Fruit fly (Drosophila melanogaster) whole organism, embryonic: ENCODE data around the gene CG9044.

ENCODE experiments used
- BEAF-32 ChIP-seq: fragments of 200-800 bp; sonication (Bioruptor generic); optimal IDR thresholded peaks from 3 replicates; lab custom pipeline; 2017; ENCODE audit warnings: missing biosample characterization, missing genetic modification characterization, mild to moderate bottlenecking, moderate library complexity, missing genetic modification reagents
- Bdp1 ChIP-seq: fragments of 200-800 bp; sonication (Bioruptor generic); optimal IDR thresholded peaks from 3 replicates; lab custom pipeline; 2016; ENCODE audit warnings: missing biosample characterization, missing genetic modification characterization
- CG10462 ChIP-seq: fragments of 200-800 bp; sonication (Bioruptor generic); optimal IDR thresholded peaks from 2 replicates; lab custom pipeline; 2016; ENCODE audit warnings: missing biosample characterization, missing genetic modification characterization
- CG10959 ChIP-seq: fragments of 200-800 bp; sonication (Bioruptor generic); IDR thresholded peaks from 2 replicates; pipeline ENCODE4 v1.3.6; 2022; ENCODE audit warnings: missing biosample characterization, missing genetic modification characterization
- CG11085 ChIP-seq: fragments of 200-800 bp; sonication (Bioruptor generic); IDR thresholded peaks from 2 replicates; pipeline ENCODE4 v1.3.6; 2022; ENCODE audit warnings: missing biosample characterization, missing genetic modification characterization
- CG12071 ChIP-seq: fragments of 200-800 bp; sonication (Bioruptor generic); optimal IDR thresholded peaks from 3 replicates; lab custom pipeline; 2018; ENCODE audit warnings: missing biosample characterization, mild to moderate bottlenecking, missing genetic modification characterization
- CG12769 ChIP-seq: fragments of 200-800 bp; sonication (Bioruptor generic); optimal IDR thresholded peaks from 2 replicates; lab custom pipeline; 2019; ENCODE audit warnings: missing biosample characterization, mild to moderate bottlenecking, missing genetic modification characterization, moderate library complexity
- CG31441 ChIP-seq: fragments of 200-800 bp; sonication (Bioruptor generic); IDR thresholded peaks from 2 replicates; pipeline ENCODE4 v1.3.6; 2022; ENCODE audit warnings: missing biosample characterization, missing genetic modification characterization
- CG3726 ChIP-seq: fragments of 200-800 bp; sonication (Bioruptor generic); IDR thresholded peaks from 3 replicates; pipeline ENCODE4, ENCODE4 v1.3.6; 2022; ENCODE audit warnings: missing biosample characterization, missing genetic modification characterization
- CG3995 ChIP-seq: fragments of 200-800 bp; sonication (Bioruptor generic); optimal IDR thresholded peaks from 3 replicates; lab custom pipeline; 2016; ENCODE audit warnings: missing biosample characterization, missing genetic modification characterization
- CG4404 ChIP-seq: fragments of 200-800 bp; sonication (Bioruptor generic); IDR thresholded peaks from 2 replicates; pipeline ENCODE4 v1.3.6; 2022; ENCODE audit warnings: missing biosample characterization, missing genetic modification characterization
- CG6689 ChIP-seq: fragments of 200-800 bp; sonication (Bioruptor generic); IDR thresholded peaks from 2 replicates; pipeline ENCODE4 v1.3.6; 2022; ENCODE audit warnings: missing biosample characterization, missing genetic modification characterization
- CG7372 ChIP-seq: fragments of 200-800 bp; sonication (Bioruptor generic); IDR thresholded peaks from 2 replicates; pipeline ENCODE4 v1.3.6; 2022; ENCODE audit warnings: missing biosample characterization, missing genetic modification characterization
- CG8478 ChIP-seq: fragments of >200 bp; optimal IDR thresholded peaks from 2 replicates; lab custom pipeline; 2018
- CG9727 ChIP-seq: fragments of 200-800 bp; sonication (Bioruptor generic); optimal IDR thresholded peaks from 3 replicates; lab custom pipeline; 2017; ENCODE audit warnings: missing biosample characterization, mild to moderate bottlenecking, missing genetic modification characterization
- CHES-1-like ChIP-seq: fragments of 200-800 bp; sonication (Bioruptor generic); optimal IDR thresholded peaks from 2 replicates; lab custom pipeline; 2016; ENCODE audit warnings: missing biosample characterization, missing genetic modification characterization
- Dek ChIP-seq: fragments of 200-800 bp; sonication (Bioruptor generic); optimal IDR thresholded peaks from 3 replicates; lab custom pipeline; 2019; ENCODE audit warnings: missing biosample characterization, mild to moderate bottlenecking, missing genetic modification characterization, moderate library complexity
- Dll ChIP-seq: fragments of 200-800 bp; sonication (Bioruptor generic); IDR thresholded peaks from 4 replicates; pipeline ENCODE4 v1.3.6; 2022; ENCODE audit warnings: missing biosample characterization, missing genetic modification characterization; ENCODE audit not compliant: partially characterized antibody
- Drgx ChIP-seq: fragments of 200-800 bp; sonication (Bioruptor generic); IDR thresholded peaks from 2 replicates; pipeline ENCODE4 v1.3.6; 2022; ENCODE audit warnings: missing biosample characterization, missing genetic modification characterization
- HmgD ChIP-seq: fragments of 200-800 bp; sonication (Bioruptor generic); optimal IDR thresholded peaks from 3 replicates; lab custom pipeline; 2016; ENCODE audit warnings: missing biosample characterization, missing genetic modification characterization
- Jarid2 ChIP-seq: fragments of 200-800 bp; sonication (Bioruptor generic); optimal IDR thresholded peaks from 3 replicates; lab custom pipeline; 2017; ENCODE audit warnings: mild to moderate bottlenecking, missing biosample characterization, missing genetic modification reagents, missing genetic modification characterization
- MESR4 ChIP-seq: fragments of 200-800 bp; sonication (Bioruptor generic); optimal IDR thresholded peaks from 2 replicates; lab custom pipeline; 2018; ENCODE audit warnings: missing biosample characterization, mild to moderate bottlenecking, missing genetic modification characterization, moderate library complexity
- MTF-1 ChIP-seq: fragments of 200-800 bp; sonication (Bioruptor generic); optimal IDR thresholded peaks from 2 replicates; lab custom pipeline; 2018; ENCODE audit warnings: missing biosample characterization, mild to moderate bottlenecking, missing genetic modification characterization, borderline replicate concordance
- Med ChIP-seq: fragments of 200-800 bp; sonication (Bioruptor generic); peaks from one replicate; lab custom pipeline; 2016; ENCODE audit warnings: missing biosample characterization, missing genetic modification characterization, mild to moderate bottlenecking, inconsistent platforms, moderate library complexity
- NK7.1 ChIP-seq: fragments of 200-800 bp; sonication (Bioruptor generic); optimal IDR thresholded peaks from 3 replicates; lab custom pipeline; 2016; ENCODE audit warnings: missing biosample characterization, missing genetic modification characterization
- Oaz ChIP-seq: fragments of 200-800 bp; sonication (Bioruptor generic); IDR thresholded peaks from 2 replicates; pipeline ENCODE4 v1.3.6; 2022; ENCODE audit warnings: missing biosample characterization, missing genetic modification characterization
- Sry-β ChIP-seq: fragments of 200-800 bp; sonication (Bioruptor generic); optimal IDR thresholded peaks from 2 replicates; lab custom pipeline; 2018; ENCODE audit warnings: missing biosample characterization, mild to moderate bottlenecking, missing genetic modification characterization, moderate library complexity
- ac ChIP-seq: fragments of 200-800 bp; sonication (Bioruptor generic); optimal IDR thresholded peaks from 3 replicates; lab custom pipeline; 2017; ENCODE audit warnings: missing biosample characterization, mild to moderate bottlenecking, missing genetic modification characterization
- cato ChIP-seq: fragments of 200-800 bp; sonication (Bioruptor generic); optimal IDR thresholded peaks from 2 replicates; lab custom pipeline; 2016; ENCODE audit warnings: missing biosample characterization, missing genetic modification characterization, borderline replicate concordance
- crp ChIP-seq, 2 experiments: fragments of 200-800 bp; sonication (Bioruptor generic); optimal IDR thresholded peaks; 2 replicates in 1 of 2; 3 replicates in 1 of 2; lab custom pipeline; 2017; ENCODE audit warnings: missing biosample characterization in 2 of 2, missing genetic modification characterization in 2 of 2, mild to moderate bottlenecking in 1 of 2, moderate library complexity in 1 of 2
- gsb ChIP-seq: fragments of 200-800 bp; sonication (Bioruptor generic); IDR thresholded peaks from 2 replicates; pipeline ENCODE4 v1.3.6; 2022; ENCODE audit warnings: missing biosample characterization, missing genetic modification characterization
- hkb ChIP-seq, 2 experiments: fragments of 200-800 bp in 1 of 2; fragments of >200 bp in 1 of 2; sonication (Bioruptor generic) in 1 of 2; IDR thresholded peaks in 1 of 2; optimal IDR thresholded peaks in 1 of 2; 2 replicates each; pipeline versions ENCODE4 v1.3.6 to Lab custom; 2017 to 2022; ENCODE audit warnings: missing biosample characterization in 1 of 2, missing genetic modification characterization in 1 of 2
- ken ChIP-seq: fragments of 200-800 bp; sonication (Bioruptor generic); IDR thresholded peaks from 3 replicates; pipeline ENCODE4 v1.3.6; 2022; ENCODE audit warnings: missing biosample characterization, missing genetic modification characterization
- lola ChIP-seq, 3 experiments: fragments of >200 bp in 2 of 3; fragments of 200-800 bp in 1 of 3; sonication (Bioruptor generic) in 1 of 3; optimal IDR thresholded peaks; 2 replicates each; lab custom pipeline; 2017 to 2019; ENCODE audit warnings: missing biosample characterization in 3 of 3, missing genetic modification characterization in 3 of 3, mild to moderate bottlenecking in 1 of 3, moderate library complexity in 1 of 3
- maf-S ChIP-seq: fragments of 200-800 bp; sonication (Bioruptor generic); optimal IDR thresholded peaks from 2 replicates; lab custom pipeline; 2016; ENCODE audit warnings: missing biosample characterization, missing genetic modification characterization
- nmo ChIP-seq: fragments of 200-800 bp; sonication (Bioruptor generic); optimal IDR thresholded peaks from 2 replicates; lab custom pipeline; 2018; ENCODE audit warnings: missing biosample characterization, mild to moderate bottlenecking, missing genetic modification characterization, moderate library complexity
- nom ChIP-seq: fragments of 200-800 bp; sonication (Bioruptor generic); optimal IDR thresholded peaks from 2 replicates; lab custom pipeline; 2017; ENCODE audit warnings: missing biosample characterization, missing genetic modification characterization, mild to moderate bottlenecking, moderate library complexity, missing genetic modification reagents
- pan ChIP-seq, 4 experiments: fragments of >200 bp in 3 of 4; fragments of 200-800 bp in 1 of 4; sonication (Bioruptor generic) in 1 of 4; optimal IDR thresholded peaks in 3 of 4; IDR thresholded peaks in 1 of 4; 2 replicates each; pipeline versions ENCODE4 v1.3.6 to Lab custom; 2017 to 2022; ENCODE audit warnings: missing biosample characterization in 2 of 4, missing genetic modification characterization in 2 of 4, mixed read lengths in 1 of 4
- repo ChIP-seq: fragments of 200-800 bp; sonication (Bioruptor generic); optimal IDR thresholded peaks from 2 replicates; lab custom pipeline; 2016; ENCODE audit warnings: missing biosample characterization, missing genetic modification characterization
- sd ChIP-seq: fragments of 200-800 bp; sonication (Bioruptor generic); optimal IDR thresholded peaks from 3 replicates; lab custom pipeline; 2018; ENCODE audit warnings: missing biosample characterization, mild to moderate bottlenecking, missing genetic modification characterization, moderate library complexity
- sug ChIP-seq: fragments of 200-800 bp; optimal IDR thresholded peaks from 2 replicates; lab custom pipeline; 2019; ENCODE audit warnings: missing biosample characterization, mild to moderate bottlenecking, missing genetic modification characterization, moderate library complexity
- tap ChIP-seq: fragments of 200-800 bp; optimal IDR thresholded peaks from 3 replicates; lab custom pipeline; 2019; ENCODE audit warnings: missing biosample characterization, mild to moderate bottlenecking, missing genetic modification characterization, moderate library complexity
- unc-4 ChIP-seq: fragments of 200-800 bp; sonication (Bioruptor generic); IDR thresholded peaks from 2 replicates; pipeline ENCODE4 v1.3.6; 2022; ENCODE audit warnings: missing biosample characterization, missing genetic modification characterization; ENCODE audit not compliant: partially characterized antibody
- vnd ChIP-seq: fragments of 200-800 bp; sonication (Bioruptor generic); IDR thresholded peaks from 3 replicates; pipeline ENCODE4 v1.3.6; 2022; ENCODE audit warnings: missing biosample characterization, missing genetic modification characterization; ENCODE audit not compliant: partially characterized antibody
- wek ChIP-seq: fragments of 200-800 bp; sonication (Bioruptor generic); optimal IDR thresholded peaks from 3 replicates; lab custom pipeline; 2018; ENCODE audit warnings: missing biosample characterization, mild to moderate bottlenecking, missing genetic modification characterization, moderate library complexity
- yki ChIP-seq: fragments of >200 bp; optimal IDR thresholded peaks from 3 replicates; lab custom pipeline; 2018
- zfh1 ChIP-seq: fragments of 200-800 bp; sonication (Bioruptor generic); IDR thresholded peaks from 3 replicates; pipeline ENCODE4 v1.3.6; 2022; ENCODE audit warnings: missing biosample characterization, missing genetic modification characterization

The CG9044 gene

DNA sequence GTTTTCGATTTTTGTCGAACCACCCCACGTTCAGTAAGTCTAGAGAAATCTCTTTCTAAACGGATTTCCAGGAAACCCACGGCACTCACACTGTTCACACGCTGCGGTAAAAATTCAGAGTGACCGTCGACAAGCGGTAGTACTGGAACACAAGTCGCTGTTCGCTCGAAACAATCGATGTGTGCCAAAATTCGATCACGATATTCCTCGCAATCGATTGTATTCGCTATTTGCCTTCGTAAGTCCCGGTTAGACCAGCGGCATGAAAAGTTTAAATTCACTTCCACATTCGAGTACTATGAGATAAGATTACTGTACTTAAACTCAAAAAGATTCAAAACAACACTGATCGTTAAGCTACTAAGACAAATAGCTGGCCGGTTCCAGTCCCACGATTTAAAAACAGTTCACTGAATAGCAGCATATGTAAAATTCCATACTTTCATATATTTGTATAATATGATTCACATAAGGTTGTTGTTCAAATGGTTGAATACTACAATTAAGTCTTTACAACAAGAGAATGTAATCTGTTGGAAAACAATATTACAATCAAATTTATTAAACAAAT, 31.7 kb downstream of the CG9044 start, which contains the start of gene chic (continued):
- TF ChIP-seq maf-S (no peak), wek (GFP tag; lab: Kevin White, UChicago) (peak; percentile 3), CG6689 (GFP tag; lab: Robert Waterston, UW) (no peak), Dek (tag; lab: Kevin White, UChicago) (no peak), CHES-1-like (no peak), repo (GFP tag; lab: Kevin White, UChicago) (peak; percentile 2), nom (GFP tag; lab: Kevin White, UChicago) (peak; percentile 50), cato (GFP tag; lab: Kevin White, UChicago) (no peak), HmgD (GFP tag; lab: Kevin White, UChicago) (peak; percentile 38), Oaz (no peak), CG12071 (GFP tag; lab: Kevin White, UChicago) (peak; percentile 23), CG12769 (no peak), vnd (no peak), gsb (no peak), CG3995 (GFP tag; lab: Kevin White, UChicago) (peak; percentile 90), tap (tag; lab: Kevin White, UChicago) (no peak), ac (GFP tag; lab: Kevin White, UChicago) (no peak), nmo (GFP tag; lab: Kevin White, UChicago) (no peak), CG31441 (no peak), MTF-1 (GFP tag; lab: Kevin White, UChicago) (no peak), pan (optimal IDR thresholded peaks at IDR 0.05; lab: Kevin White, UChicago) (no peak), pan (GFP tag; optimal IDR thresholded peaks at IDR 0.05 in 1 of 2, IDR thresholded peaks at IDR 0.05 in 1 of 2) (no peak), BEAF-32 (GFP tag; lab: Kevin White, UChicago) (peak; percentile 22), MESR4 (peak; percentile 58), CG3726 (no peak)

DNA sequence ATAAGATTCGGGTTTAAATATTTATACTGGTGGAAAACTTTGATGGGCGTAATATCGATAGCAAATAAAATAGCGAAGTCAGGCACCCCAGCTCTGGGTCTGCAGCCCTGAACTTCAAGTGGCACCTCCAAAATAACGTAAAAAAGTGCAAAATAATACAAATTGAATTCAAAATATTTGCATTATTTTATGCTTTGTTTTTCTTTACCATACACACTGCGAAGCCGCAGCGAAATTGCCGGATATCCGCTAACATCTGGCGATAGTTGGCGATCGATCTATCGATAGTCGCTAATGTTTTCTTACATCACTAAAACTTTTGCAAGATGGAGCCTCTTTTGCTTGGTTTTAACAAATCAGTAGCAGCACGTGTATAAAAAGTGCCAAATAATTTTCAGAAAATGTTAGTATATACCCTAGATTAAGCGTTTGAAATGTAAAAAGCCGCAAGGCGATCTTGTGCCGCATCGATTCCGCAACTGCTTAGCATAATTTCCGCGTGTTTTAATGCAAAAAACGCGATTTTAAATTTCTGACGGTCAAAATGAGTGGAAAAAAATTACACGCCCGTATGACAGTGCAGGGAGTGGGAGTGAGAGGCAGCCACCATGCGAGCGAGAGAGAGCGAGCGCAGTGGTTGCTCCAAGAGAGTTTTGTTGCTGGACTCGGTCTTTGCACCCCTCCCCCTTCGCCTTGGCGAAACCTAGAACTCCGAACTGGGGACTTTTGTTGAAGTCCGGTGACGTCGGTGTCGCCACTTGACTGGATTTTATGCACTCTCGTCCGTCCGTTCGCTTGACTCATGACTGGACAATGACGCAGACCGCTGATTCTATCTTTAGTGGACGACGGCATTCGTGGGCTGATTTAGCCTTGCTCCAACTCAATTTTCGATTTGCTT, 32.4 kb downstream of the CG9044 start, which contains the start of gene eIF4A:
eIF4A (plus strand) TSS at position 332 of the 901 bp plus-strand sequence.
- TF ChIP-seq Bdp1 (GFP tag; lab: Kevin White, UChicago) (no peak), Med (GFP tag; lab: Kevin White, UChicago) (peak; percentile 91), lola (GFP tag; optimal IDR thresholded peaks at IDR 0.05; lab: Kevin White, UChicago) (peak in 1 of 3 experiments; percentile 29), unc-4 (GFP tag; lab: Robert Waterston, UW) (no peak), sug (tag; lab: Kevin White, UChicago) (no peak), Jarid2 (GFP tag; lab: Kevin White, UChicago) (peak; percentile 1), CG8478 (no peak), HmgD (GFP tag; lab: Kevin White, UChicago) (peak; percentile 36), CG7372 (GFP tag; lab: Robert Waterston, UW) (no peak), CG10959 (GFP tag; lab: Robert Waterston, UW) (no peak), CG9727 (GFP tag; lab: Kevin White, UChicago) (no peak), hkb (optimal IDR thresholded peaks at IDR 0.05; lab: Kevin White, UChicago) (peak; percentile 41), hkb (GFP tag; IDR thresholded peaks at IDR 0.05; lab: Robert Waterston, UW) (no peak), Sry-β (GFP tag; lab: Kevin White, UChicago) (no peak), sd (tag; lab: Kevin White, UChicago) (no peak), crp (GFP tag; optimal IDR thresholded peaks at IDR 0.05; lab: Kevin White, UChicago) (no peak), CG10462 (GFP tag; lab: Kevin White, UChicago) (no peak), Dll (GFP tag; lab: Robert Waterston, UW) (no peak), CG4404 (no peak), NK7.1 (GFP tag; lab: Kevin White, UChicago) (no peak), CG11085 (no peak), Drgx (GFP tag; lab: Robert Waterston, UW) (no peak), yki (peak; percentile 61), ken (no peak), CG12769 (no peak), zfh1 (GFP tag; lab: Robert Waterston, UW) (no peak)
